Worm (Caenorhabditis elegans): ENCODE data around the gene pqn-67.

DNA sequence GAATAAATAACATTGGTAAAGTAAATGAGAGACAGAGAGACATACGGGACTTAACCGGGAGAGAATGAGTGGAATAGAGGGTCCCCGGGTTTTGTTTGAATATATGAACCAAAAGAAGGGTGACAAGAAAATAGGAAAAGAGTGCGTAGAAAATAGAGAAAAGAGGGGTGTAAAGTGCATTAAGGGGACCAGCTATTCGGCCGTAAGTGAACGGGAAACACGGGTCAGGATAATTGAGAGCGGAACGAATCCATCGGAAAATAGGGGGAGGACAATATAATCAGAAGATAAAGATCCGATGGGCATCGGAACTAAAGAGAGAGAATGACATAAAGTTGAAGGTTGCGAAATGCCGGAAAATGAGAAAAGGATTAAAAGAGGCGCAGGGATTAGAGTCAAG lies 26.9 kb upstream of the pqn-67 start:
- TF ChIP-seq ceh-30 (tag; optimal IDR thresholded peaks at IDR 0.05) (no peak), ceh-45 (GFP tag; IDR thresholded peaks at IDR 0.05) (no peak), unc-86 (tag; optimal IDR thresholded peaks at IDR 0.05) (no peak), ceh-18 (tag; optimal IDR thresholded peaks at IDR 0.05) (no peak), pqm-1 (tag; optimal IDR thresholded peaks at IDR 0.05) (no peak), syd-9 (tag; optimal IDR thresholded peaks at IDR 0.05) (no peak)

Data from whole organism, late embryonic.